Fruit fly (Drosophila melanogaster) whole organism, pupa: ENCODE data around the gene CG4467.

Experiments
- CG13204 ChIP-seq: fragments of 200-800 bp; sonication (Bioruptor generic); optimal IDR thresholded peaks from 2 replicates; lab custom pipeline; 2018; ENCODE audit warnings: missing biosample characterization, mild to moderate bottlenecking, missing genetic modification characterization, moderate library complexity
- CG14655 ChIP-seq: fragments of 200-800 bp; sonication (Bioruptor generic); optimal IDR thresholded peaks from 3 replicates; lab custom pipeline; 2017; ENCODE audit warnings: mild to moderate bottlenecking, missing biosample characterization, missing genetic modification reagents, missing genetic modification characterization
- CG17806 ChIP-seq: fragments of 200-800 bp; sonication (Bioruptor generic); optimal IDR thresholded peaks from 2 replicates; lab custom pipeline; 2018; ENCODE audit warnings: missing biosample characterization, mild to moderate bottlenecking, missing genetic modification characterization, moderate library complexity
- CG32121 ChIP-seq: fragments of 200-800 bp; sonication (Bioruptor generic); IDR thresholded peaks from 2 replicates; pipeline ENCODE4 v1.3.6; 2022; ENCODE audit warnings: missing biosample characterization, missing genetic modification characterization
- CG8301 ChIP-seq: fragments of 200-800 bp; sonication (Bioruptor generic); optimal IDR thresholded peaks from 2 replicates; lab custom pipeline; 2018; ENCODE audit warnings: missing biosample characterization, mild to moderate bottlenecking, missing genetic modification characterization
- D1 ChIP-seq: fragments of 200-800 bp; sonication (Bioruptor generic); optimal IDR thresholded peaks from 2 replicates; lab custom pipeline; 2018; ENCODE audit warnings: missing biosample characterization, mild to moderate bottlenecking, missing genetic modification characterization, moderate library complexity
- fd96Ca ChIP-seq: fragments of 200-800 bp; sonication (Bioruptor generic); IDR thresholded peaks from 3 replicates; pipeline ENCODE4 v1.3.6; 2022; ENCODE audit warnings: missing biosample characterization, missing genetic modification characterization

DNA sequence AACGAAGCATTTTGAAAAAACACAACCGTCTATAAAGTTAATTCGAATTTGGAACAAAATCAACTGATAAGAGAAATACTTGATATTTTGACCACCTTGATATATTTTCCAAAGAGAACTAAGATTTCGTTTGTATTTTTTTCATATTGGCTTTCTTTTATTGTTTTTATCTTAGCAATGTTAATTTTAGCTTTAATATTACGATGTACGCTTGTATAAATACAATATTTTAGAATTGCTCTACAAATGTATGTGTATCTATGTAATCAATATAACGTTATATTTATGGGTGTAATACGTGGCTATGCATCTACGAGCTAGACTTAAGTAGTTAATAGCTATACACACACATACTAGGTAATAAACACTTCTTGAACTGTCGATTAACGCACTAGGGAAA is 41.4 kb upstream of the CG4467 start, which contains the start of gene bb8:
- no peak for TF ChIP-seq D1 (tag; lab: Kevin White, UChicago)
- TF ChIP-seq CG32121 (GFP tag; lab: Robert Waterston, UW) = no peak
- TF ChIP-seq CG17806 (tag; lab: Kevin White, UChicago) = no peak
- TF ChIP-seq CG8301 (tag; lab: Kevin White, UChicago) = no peak
- TF ChIP-seq CG13204 = no peak
- TF ChIP-seq fd96Ca = no peak
- no peak for TF ChIP-seq CG14655 (GFP tag; lab: Kevin White, UChicago)
